Worm (Caenorhabditis elegans): ENCODE results near the gene F39H12.3.

- TF ChIP-seq hlh-30 (tag; optimal IDR thresholded peaks at IDR 0.05; ENCODE audit: insufficient read depth): no peak
- no peak for TF ChIP-seq fos-1 (tag; optimal IDR thresholded peaks at IDR 0.05)
- no peak for TF ChIP-seq nhr-76 (tag; optimal IDR thresholded peaks at IDR 0.05)
- no peak for TF ChIP-seq nhr-6 (tag; optimal IDR thresholded peaks at IDR 0.05)
- no peak for TF ChIP-seq unc-130 (GFP tag; optimal IDR thresholded peaks at IDR 0.05)
- TF ChIP-seq gei-8 (GFP tag; optimal IDR thresholded peaks at IDR 0.05): no peak
- TF ChIP-seq unc-39 (tag; optimal IDR thresholded peaks at IDR 0.05): no peak
- no peak for TF ChIP-seq egl-43 (GFP tag; IDR thresholded peaks at IDR 0.05)
- no peak for TF ChIP-seq Y75B8A.6 (GFP tag; IDR thresholded peaks at IDR 0.05)
- TF ChIP-seq lin-15B (tag; optimal IDR thresholded peaks at IDR 0.05): no peak
These were observed 38.8 kb downstream of the F39H12.3 start, which contains the start of gene gtr-1 for ce11 chrX:802478-802877.

Measured in whole organism, L4 larva.